Worm (Caenorhabditis elegans) whole organism, L2 larva: ENCODE measurements around the gene F13D12.8.
A peak's percentile ranks its signal among the peaks of the same experiment; 100 is the strongest.

Experiments used
- ama-1 ChIP-seq: fragments of 150-350 bp; optimal IDR thresholded peaks from 2 replicates; lab custom pipeline; 2018; ENCODE audit warnings: inconsistent platforms
- ceh-82 ChIP-seq: fragments of 150-350 bp; optimal IDR thresholded peaks from 2 replicates; lab custom pipeline; 2014; ENCODE audit warnings: missing biosample characterization, missing genetic modification characterization
- elt-1 ChIP-seq: fragments of 150-350 bp; optimal IDR thresholded peaks from 2 replicates; lab custom pipeline; 2014; ENCODE audit warnings: missing biosample characterization, missing genetic modification characterization
- fos-1 ChIP-seq: fragments of 150-350 bp; optimal IDR thresholded peaks from 2 replicates; lab custom pipeline; 2014; ENCODE audit warnings: missing biosample characterization, missing genetic modification characterization
- lin-39 ChIP-seq: fragments of 150-350 bp; optimal IDR thresholded peaks from 2 replicates; lab custom pipeline; 2014; ENCODE audit warnings: missing biosample characterization, missing genetic modification reagents, missing genetic modification characterization
- lsy-2 ChIP-seq, 2 experiments: fragments of 150-350 bp in 1 of 2; sonication (generic microtip) in 1 of 2; optimal IDR thresholded peaks; 2 replicates each; lab custom pipeline; 2014 to 2017; ENCODE audit warnings: missing biosample characterization in 2 of 2, missing genetic modification characterization in 2 of 2
- mab-5 ChIP-seq: fragments of 150-350 bp; optimal IDR thresholded peaks from 2 replicates; lab custom pipeline; 2014; ENCODE audit warnings: missing biosample characterization, missing genetic modification characterization
- mdl-1 ChIP-seq, 2 experiments: fragments of 150-350 bp in 1 of 2; sonication (generic microtip) in 1 of 2; optimal IDR thresholded peaks; 2 replicates each; lab custom pipeline; 2017; ENCODE audit warnings: missing biosample characterization in 2 of 2, missing genetic modification characterization in 2 of 2
- unc-62 ChIP-seq: fragments of 150-350 bp; optimal IDR thresholded peaks from 2 replicates; lab custom pipeline; 2014; ENCODE audit warnings: missing biosample characterization, missing genetic modification reagents, missing genetic modification characterization

- TF ChIP-seq lsy-2 (tag; optimal IDR thresholded peaks at IDR 0.05; lab: Kevin White, UChicago) (no peak), unc-62 (GFP tag; lab: Kevin White, UChicago) (no peak), mab-5 (tag; lab: Kevin White, UChicago) (no peak), lin-39 (tag; lab: Kevin White, UChicago) (no peak), ceh-82 (tag; lab: Kevin White, UChicago) (no peak), fos-1 (tag; lab: Kevin White, UChicago) (no peak), elt-1 (tag; lab: Kevin White, UChicago) (peak; percentile 11), ama-1 (lab: Kevin White, UChicago) (no peak), mdl-1 (tag; optimal IDR thresholded peaks at IDR 0.05; lab: Kevin White, UChicago) (no peak)
Measured at ce11 chrII:11733850-11734249, 1.5 kb upstream of the F13D12.8 start.
